Fruit fly (Drosophila melanogaster) whole organism: ENCODE data around the gene CG34057.

ENCODE experiments used
- CG8478 ChIP-seq: fragments of >200 bp; optimal IDR thresholded peaks from 2 replicates; lab custom pipeline; 2018; ENCODE audit warnings: inconsistent platforms
- Dll ChIP-seq: fragments of >200 bp; optimal IDR thresholded peaks from 2 replicates; lab custom pipeline; 2017
- pan ChIP-seq: fragments of >200 bp; optimal IDR thresholded peaks from 2 replicates; lab custom pipeline; 2017

DNA sequence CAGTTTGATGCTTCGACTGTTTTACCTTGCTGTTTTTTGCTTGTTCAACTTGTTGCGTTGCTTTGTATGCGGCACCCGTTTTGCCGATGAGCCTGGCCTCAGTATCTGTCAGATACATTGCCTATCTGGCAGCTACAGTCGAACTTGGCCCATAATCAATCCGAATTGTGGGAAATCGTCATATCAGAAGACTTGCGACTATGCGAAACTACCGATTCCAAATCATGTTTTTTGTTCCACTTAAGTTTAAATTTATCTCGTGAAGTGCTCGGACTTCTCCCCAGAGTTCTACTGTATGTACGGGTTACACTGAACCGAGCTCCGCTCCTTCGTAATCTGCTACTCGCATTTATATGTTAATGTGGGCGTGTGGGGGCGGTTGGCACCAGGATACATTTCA, 12.9 kb upstream of the CG34057 start:
- TF ChIP-seq pan = no peak
- TF ChIP-seq CG8478 = no peak
- no peak for TF ChIP-seq Dll (lab: Kevin White, UChicago)
